Worm (Caenorhabditis elegans): ENCODE data around the gene pgap-2.
"Not testable (repeated sequence)": the region's sequence is repeated elsewhere in the genome, so short reads cannot be mapped to it uniquely, and the experiment has no call there.

pgap-2 gene

DNA sequence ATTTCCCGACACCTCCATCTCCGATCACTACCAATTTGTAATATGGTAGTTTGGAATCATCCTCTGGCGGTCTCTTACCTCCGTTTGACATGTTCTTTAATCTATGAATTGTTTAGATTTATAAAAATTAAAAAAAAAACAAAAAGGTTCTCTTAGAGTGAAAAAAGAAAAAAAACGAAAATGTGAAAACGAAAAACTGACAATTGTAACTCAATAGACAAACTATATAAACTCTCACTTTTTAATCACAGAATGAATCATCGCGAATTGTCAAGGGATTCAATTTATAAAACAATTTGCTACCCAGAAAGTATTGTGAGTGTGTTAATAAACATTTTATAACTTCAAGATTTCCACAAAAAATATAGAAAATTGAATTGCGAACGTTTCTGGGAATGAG is 34.7 kb downstream of the pgap-2 start, which contains the start of gene ras-2:
Gene ras-2 (minus strand): TSS at position 101 of the 400 bp plus-strand sequence.
- TF ChIP-seq ceh-19 (GFP tag; optimal IDR thresholded peaks at IDR 0.05) (no peak), ama-1 (optimal IDR thresholded peaks at IDR 0.05) (no peak), hlh-13 (GFP tag; optimal IDR thresholded peaks at IDR 0.05) (no peak), rnt-1 (tag; optimal IDR thresholded peaks at IDR 0.05) (no peak), ceh-6 (GFP tag; optimal IDR thresholded peaks at IDR 0.05) (no peak), ceh-30 (tag; optimal IDR thresholded peaks at IDR 0.05) (no peak), gmeb-2 (tag; optimal IDR thresholded peaks at IDR 0.05) (no peak), lim-6 (tag; optimal IDR thresholded peaks at IDR 0.05) (no peak), K02D7.2 (tag; optimal IDR thresholded peaks at IDR 0.05) (no peak)

DNA sequence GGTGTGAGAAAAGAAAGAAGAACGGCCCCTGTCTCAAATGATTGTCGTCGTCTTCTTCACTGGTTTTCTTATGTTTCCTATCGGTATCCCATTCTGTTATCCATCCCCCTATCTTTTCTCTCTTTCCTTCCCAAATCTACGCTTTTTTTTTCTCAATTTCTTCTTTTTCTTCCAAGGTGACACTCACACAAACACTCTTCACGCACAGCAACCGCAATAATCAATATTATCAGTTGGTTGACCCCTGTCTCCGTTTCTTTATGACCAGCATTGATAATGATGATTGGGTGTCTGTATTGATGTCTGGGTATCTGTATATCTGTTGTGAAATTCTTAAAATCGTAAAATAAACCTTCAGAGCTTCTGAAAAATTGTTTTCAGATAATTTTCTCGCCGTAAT is 35.5 kb downstream of the pgap-2 start:
- TF ChIP-seq elt-2 (tag; optimal IDR thresholded peaks at IDR 0.05) (peak; percentile 27), madf-2 (tag; optimal IDR thresholded peaks at IDR 0.05) (no peak)

DNA sequence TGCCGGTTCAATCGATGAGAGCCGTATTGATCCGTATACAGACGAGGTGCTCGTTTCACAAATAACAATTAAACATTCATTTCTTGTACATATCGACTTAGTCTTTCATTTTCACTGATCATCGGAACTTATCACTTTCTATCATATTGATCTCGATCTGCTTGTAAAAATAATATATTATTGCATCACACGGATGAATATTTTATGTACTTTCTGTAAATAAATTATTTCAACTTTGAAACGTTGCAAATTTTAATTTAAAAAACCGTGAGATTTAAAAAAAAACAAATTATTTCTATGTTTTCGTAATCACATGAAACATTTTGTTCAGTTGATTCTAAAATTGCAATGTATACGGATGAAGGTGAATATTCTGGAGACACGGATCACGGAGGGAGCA is 37.3 kb downstream of the pgap-2 start, which contains the start of gene twk-6:
Gene twk-6 (plus strand): TSS at position 301 of the 400 bp plus-strand sequence.
- TF ChIP-seq lim-6 (tag; optimal IDR thresholded peaks at IDR 0.05); ceh-19 (GFP tag; optimal IDR thresholded peaks at IDR 0.05); ceh-34 (tag; optimal IDR thresholded peaks at IDR 0.05): not testable (repeated sequence)

DNA sequence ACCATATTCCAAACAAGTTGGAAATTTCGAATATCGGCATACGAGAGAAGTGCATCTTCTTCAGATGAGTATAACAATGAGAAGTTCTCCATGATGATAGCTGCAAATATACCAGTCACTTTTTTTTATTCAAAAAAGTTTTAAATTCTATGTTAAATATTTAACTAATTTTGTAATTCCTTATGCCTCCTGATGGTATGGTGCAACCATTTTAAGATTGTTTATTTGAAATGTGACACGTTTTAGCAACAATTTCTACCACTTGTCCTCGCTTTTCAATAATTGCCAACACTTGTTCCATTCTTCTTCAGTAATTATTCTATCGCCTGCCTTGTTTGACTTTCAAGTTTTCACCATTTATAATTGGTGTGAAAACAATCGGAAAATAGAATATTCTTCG is 40.6 kb downstream of the pgap-2 start, which contains the start of gene F17C8.6:
Gene F17C8.6 (minus strand): TSS at position 101 of the 400 bp plus-strand sequence.
- TF ChIP-seq ceh-48 (tag; optimal IDR thresholded peaks at IDR 0.05) = no peak

DNA sequence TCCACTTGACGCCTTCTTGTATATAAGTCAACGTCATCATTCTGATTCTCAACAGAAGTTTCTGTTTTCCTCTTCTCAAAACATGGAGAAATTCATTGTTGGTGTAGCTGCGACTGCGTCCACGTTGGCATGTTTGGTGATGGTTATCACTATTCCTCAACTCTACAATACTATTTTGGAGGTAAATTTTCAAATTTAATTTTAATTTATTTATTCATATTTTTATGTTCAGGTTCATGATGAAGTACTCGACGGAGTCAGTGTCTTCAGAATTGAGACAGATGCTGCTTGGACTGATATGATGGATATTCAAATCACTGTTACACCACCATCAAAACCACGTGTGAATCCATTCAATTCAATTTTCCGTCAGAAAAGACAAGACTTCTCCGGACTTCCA is 42.8 kb downstream of the pgap-2 start, which contains the start of gene col-89:
Gene col-89 (plus strand): TSS at position 19 of the 400 bp plus-strand sequence.
- TF ChIP-seq K02D7.2 (tag; optimal IDR thresholded peaks at IDR 0.05) (no peak), ttx-3 (tag; optimal IDR thresholded peaks at IDR 0.05) (no peak), zip-5 (tag; optimal IDR thresholded peaks at IDR 0.05) (no peak), mec-3 (tag; optimal IDR thresholded peaks at IDR 0.05; ENCODE audit: borderline replicate concordance) (no peak), C08G9.2 (tag; optimal IDR thresholded peaks at IDR 0.05) (no peak), unc-42 (tag; optimal IDR thresholded peaks at IDR 0.05) (no peak), pqm-1 (tag; optimal IDR thresholded peaks at IDR 0.05) (no peak), ceh-34 (tag; optimal IDR thresholded peaks at IDR 0.05) (no peak), pha-4 (tag; optimal IDR thresholded peaks at IDR 0.05) (no peak), ets-4 (tag; optimal IDR thresholded peaks at IDR 0.05) (no peak)

DNA sequence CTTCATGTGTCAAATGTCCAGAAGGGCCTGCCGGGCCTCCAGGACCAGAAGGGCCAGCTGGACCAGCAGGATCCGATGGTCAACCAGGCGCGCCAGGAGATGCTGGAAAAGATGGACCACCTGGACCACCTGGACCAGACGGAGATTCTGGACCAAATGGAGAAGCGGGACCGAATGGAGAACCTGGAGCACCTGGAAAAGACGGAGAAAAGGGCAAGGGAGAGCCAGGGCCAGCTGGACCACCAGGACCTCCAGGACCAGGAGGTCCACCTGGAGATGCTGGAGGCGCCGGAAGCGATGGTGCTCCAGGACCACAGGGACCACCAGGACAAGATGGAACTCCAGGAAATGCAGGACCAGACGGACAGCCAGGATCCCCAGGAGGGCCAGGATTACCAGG is 43.4 kb downstream of the pgap-2 start:
- TF ChIP-seq hlh-30 (tag; optimal IDR thresholded peaks at IDR 0.05; ENCODE audit: insufficient read depth) = no peak
- no peak for TF ChIP-seq lin-11 (tag; optimal IDR thresholded peaks at IDR 0.05)
- TF ChIP-seq C08G9.2 (tag; optimal IDR thresholded peaks at IDR 0.05) = peak; percentile 22

DNA sequence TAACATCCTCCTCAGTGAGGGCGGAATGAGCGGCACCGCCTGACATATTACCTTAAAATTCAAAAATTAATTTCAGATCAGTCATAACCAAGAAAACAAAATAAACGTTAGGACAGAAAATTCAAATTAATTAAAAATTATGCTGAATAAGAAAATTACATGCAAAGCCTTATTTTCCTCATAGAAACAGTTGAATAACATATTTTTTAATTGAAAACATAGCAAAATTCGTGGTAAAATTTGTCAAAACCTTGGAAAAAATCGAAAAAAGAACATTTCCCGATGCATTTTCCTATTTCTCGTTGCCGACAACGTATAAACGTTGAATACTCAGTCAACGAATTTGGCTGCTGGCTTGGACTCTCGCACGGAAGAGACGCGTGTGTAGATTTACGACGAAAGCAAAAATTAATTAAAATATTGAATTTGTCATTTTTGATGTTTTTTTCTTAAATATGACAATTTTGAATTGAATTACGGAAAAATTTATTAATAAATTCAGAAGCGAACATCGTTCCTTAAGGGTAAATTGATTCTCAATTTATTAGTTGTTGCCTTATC is 48.8 kb downstream of the pgap-2 start, which contains the start of the genes rps-0 and rbg-3:
Gene rps-0 (minus strand): TSS at position 51 of the 561 bp plus-strand sequence.
Gene rbg-3 (plus strand): TSS at position 424 of the 561 bp plus-strand sequence.
- TF ChIP-seq pat-9 (tag; optimal IDR thresholded peaks at IDR 0.05) (no peak), hlh-30 (tag; optimal IDR thresholded peaks at IDR 0.05; ENCODE audit: insufficient read depth) (peak; percentile 19), ceh-2 (tag; optimal IDR thresholded peaks at IDR 0.05) (peak; percentile 1), dve-1 (tag; optimal IDR thresholded peaks at IDR 0.05) (peak; percentile 67), T23F11.4 (GFP tag; optimal IDR thresholded peaks at IDR 0.05) (no peak), pha-4 (tag; optimal IDR thresholded peaks at IDR 0.05) (no peak), ceh-9 (tag; optimal IDR thresholded peaks at IDR 0.05) (no peak), ceh-34 (tag; optimal IDR thresholded peaks at IDR 0.05) (peak; percentile 22), nhr-232 (tag; optimal IDR thresholded peaks at IDR 0.05) (no peak), elt-2 (tag; optimal IDR thresholded peaks at IDR 0.05) (peak; percentile 33), mec-3 (tag; optimal IDR thresholded peaks at IDR 0.05; ENCODE audit: borderline replicate concordance) (no peak), ceh-31 (tag; optimal IDR thresholded peaks at IDR 0.05) (peak; percentile 75), dmd-4 (tag; optimal IDR thresholded peaks at IDR 0.05; ENCODE audit: borderline replicate concordance) (no peak), C38D4.7 (GFP tag; optimal IDR thresholded peaks at IDR 0.05) (no peak), pha-2 (tag; optimal IDR thresholded peaks at IDR 0.05) (no peak), ceh-14 (tag; optimal IDR thresholded peaks at IDR 0.05) (peak; percentile 70), rnt-1 (tag; optimal IDR thresholded peaks at IDR 0.05) (peak; percentile 21), madf-2 (tag; optimal IDR thresholded peaks at IDR 0.05) (no peak), che-1 (tag; optimal IDR thresholded peaks at IDR 0.05) (no peak), ama-1 (optimal IDR thresholded peaks at IDR 0.05) (no peak), hlh-6 (tag; optimal IDR thresholded peaks at IDR 0.05) (no peak), elt-4 (tag; optimal IDR thresholded peaks at IDR 0.05) (no peak), zip-5 (tag; optimal IDR thresholded peaks at IDR 0.05) (no peak), hlh-15 (tag; optimal IDR thresholded peaks at IDR 0.05) (no peak)

Measured in whole organism, late embryonic.